Fruit fly (Drosophila melanogaster) whole organism, embryonic: ENCODE data around the gene CG7179.
A peak's percentile ranks its signal among the peaks of the same experiment; 100 is the strongest.

ENCODE experiments used
- Ada2b ChIP-seq: fragments of 200-800 bp; sonication (Bioruptor generic); IDR thresholded peaks from 2 replicates; pipeline ENCODE4 v1.3.6; 2022; ENCODE audit warnings: missing biosample characterization, missing genetic modification characterization
- Adf1 ChIP-seq: fragments of 200-800 bp; sonication (Bioruptor generic); IDR thresholded peaks from 2 replicates; pipeline ENCODE4 v1.3.6; 2022; ENCODE audit warnings: missing biosample characterization, missing genetic modification characterization
- Asciz ChIP-seq: fragments of 200-800 bp; sonication (Bioruptor generic); optimal IDR thresholded peaks from 2 replicates; lab custom pipeline; 2017; ENCODE audit warnings: missing biosample characterization, mild to moderate bottlenecking, missing genetic modification characterization, missing genetic modification reagents
- B-H1 ChIP-seq: fragments of 200-800 bp; sonication (Bioruptor generic); IDR thresholded peaks from 3 replicates; pipeline ENCODE4 v1.3.6; 2022; ENCODE audit warnings: missing biosample characterization, missing genetic modification characterization
- C15 ChIP-seq: fragments of 200-800 bp; sonication (Bioruptor generic); IDR thresholded peaks from 3 replicates; pipeline ENCODE4 v1.3.6; 2022; ENCODE audit warnings: missing biosample characterization, missing genetic modification characterization
- CG1024 ChIP-seq: fragments of 200-800 bp; sonication (Bioruptor generic); IDR thresholded peaks from 2 replicates; pipeline ENCODE4 v1.3.6; 2022; ENCODE audit warnings: missing biosample characterization, missing genetic modification characterization
- CG10959 ChIP-seq: fragments of 200-800 bp; sonication (Bioruptor generic); IDR thresholded peaks from 2 replicates; pipeline ENCODE4 v1.3.6; 2022; ENCODE audit warnings: missing biosample characterization, missing genetic modification characterization
- CG11247 ChIP-seq: fragments of 200-800 bp; sonication (Bioruptor generic); IDR thresholded peaks from 2 replicates; pipeline ENCODE4 v1.3.6; 2022; ENCODE audit warnings: missing biosample characterization, missing genetic modification characterization
- CG11456 ChIP-seq: fragments of 200-800 bp; sonication (Bioruptor generic); IDR thresholded peaks from 3 replicates; pipeline ENCODE4 v1.3.6; 2022; ENCODE audit warnings: missing biosample characterization, missing genetic modification characterization
- CG16779 ChIP-seq: fragments of 200-800 bp; sonication (Bioruptor generic); IDR thresholded peaks from 2 replicates; pipeline ENCODE4 v1.3.6; 2022; ENCODE audit warnings: missing biosample characterization, missing genetic modification characterization
- CG17328 ChIP-seq: fragments of 200-800 bp; sonication (Bioruptor generic); IDR thresholded peaks from 2 replicates; pipeline ENCODE4 v1.3.6; 2022; ENCODE audit warnings: missing biosample characterization, missing genetic modification characterization
- CG17385 ChIP-seq: fragments of 200-800 bp; sonication (Bioruptor generic); optimal IDR thresholded peaks from 3 replicates; lab custom pipeline; 2018; ENCODE audit warnings: missing biosample characterization, mild to moderate bottlenecking, missing genetic modification characterization
- CG17612 ChIP-seq: fragments of 200-800 bp; sonication (Bioruptor generic); IDR thresholded peaks from 2 replicates; pipeline ENCODE4 v1.3.6; 2022; ENCODE audit warnings: missing biosample characterization, missing genetic modification characterization
- CG17829 ChIP-seq: fragments of 200-800 bp; optimal IDR thresholded peaks from 2 replicates; lab custom pipeline; 2019; ENCODE audit warnings: missing biosample characterization, mild to moderate bottlenecking, missing genetic modification characterization, moderate library complexity
- CG1832 ChIP-seq: fragments of 200-800 bp; sonication (Bioruptor generic); optimal IDR thresholded peaks from 2 replicates; lab custom pipeline; 2017; ENCODE audit warnings: missing biosample characterization, mild to moderate bottlenecking, missing genetic modification characterization, inconsistent platforms
- CG2120 ChIP-seq: fragments of 200-800 bp; sonication (Bioruptor generic); optimal IDR thresholded peaks from 3 replicates; lab custom pipeline; 2016; ENCODE audit warnings: missing biosample characterization, missing genetic modification characterization
- CG34224 ChIP-seq: fragments of 200-800 bp; sonication (Bioruptor generic); IDR thresholded peaks from 3 replicates; pipeline ENCODE4 v1.3.6; 2022; ENCODE audit warnings: missing biosample characterization, missing genetic modification characterization; ENCODE audit not compliant: partially characterized antibody
- CG3726 ChIP-seq: fragments of 200-800 bp; sonication (Bioruptor generic); IDR thresholded peaks from 3 replicates; pipeline ENCODE4, ENCODE4 v1.3.6; 2022; ENCODE audit warnings: missing biosample characterization, missing genetic modification characterization
- CG5953 ChIP-seq: fragments of 200-800 bp; sonication (Bioruptor generic); IDR thresholded peaks from 2 replicates; pipeline ENCODE4 v1.3.6; 2022; ENCODE audit warnings: missing biosample characterization, missing genetic modification characterization
- CG6175 ChIP-seq: fragments of 200-800 bp; sonication (Bioruptor generic); IDR thresholded peaks from 3 replicates; pipeline ENCODE4 v1.3.6; 2022; ENCODE audit warnings: missing biosample characterization, missing genetic modification characterization
- CG6854 ChIP-seq: fragments of 200-800 bp; sonication (Bioruptor generic); optimal IDR thresholded peaks from 3 replicates; lab custom pipeline; 2017; ENCODE audit warnings: missing biosample characterization, mild to moderate bottlenecking, missing genetic modification characterization
- CG7372 ChIP-seq: fragments of 200-800 bp; sonication (Bioruptor generic); IDR thresholded peaks from 2 replicates; pipeline ENCODE4 v1.3.6; 2022; ENCODE audit warnings: missing biosample characterization, missing genetic modification characterization
- CG8359 ChIP-seq: fragments of 200-800 bp; sonication (Bioruptor generic); optimal IDR thresholded peaks from 2 replicates; lab custom pipeline; 2017; ENCODE audit warnings: missing biosample characterization, mild to moderate bottlenecking, missing genetic modification characterization, borderline replicate concordance
- CG8924 ChIP-seq: fragments of 200-800 bp; optimal IDR thresholded peaks from 3 replicates; lab custom pipeline; 2019; ENCODE audit warnings: missing biosample characterization, mild to moderate bottlenecking, missing genetic modification characterization, moderate library complexity
- Dfd ChIP-seq, 2 experiments: fragments of >200 bp; optimal IDR thresholded peaks; 2 replicates each; lab custom pipeline; 2017; ENCODE audit warnings: missing biosample characterization in 2 of 2, missing genetic modification characterization in 2 of 2
- Dref ChIP-seq: fragments of 200-800 bp; sonication (Bioruptor generic); IDR thresholded peaks from 2 replicates; pipeline ENCODE4 v1.3.6; 2022; ENCODE audit warnings: missing biosample characterization, missing genetic modification characterization
- HLH54F ChIP-seq: fragments of 200-800 bp; sonication (Bioruptor generic); optimal IDR thresholded peaks from 3 replicates; lab custom pipeline; 2016; ENCODE audit warnings: missing biosample characterization, missing genetic modification characterization
- Hey ChIP-seq: fragments of 200-800 bp; sonication (Bioruptor generic); optimal IDR thresholded peaks from 3 replicates; lab custom pipeline; 2018; ENCODE audit warnings: missing biosample characterization, mild to moderate bottlenecking, missing genetic modification characterization
- MESR4 ChIP-seq: fragments of 200-800 bp; sonication (Bioruptor generic); optimal IDR thresholded peaks from 2 replicates; lab custom pipeline; 2018; ENCODE audit warnings: missing biosample characterization, mild to moderate bottlenecking, missing genetic modification characterization, moderate library complexity
- Ptx1 ChIP-seq: fragments of 200-800 bp; sonication (Bioruptor generic); IDR thresholded peaks from 2 replicates; pipeline ENCODE4 v1.3.6; 2022; ENCODE audit warnings: missing biosample characterization, missing genetic modification characterization
- Sox100B ChIP-seq: fragments of 200-800 bp; sonication (Bioruptor generic); optimal IDR thresholded peaks from 3 replicates; lab custom pipeline; 2018; ENCODE audit warnings: missing biosample characterization, mild to moderate bottlenecking, missing genetic modification characterization
- Sry-δ ChIP-seq: fragments of 200-800 bp; sonication (Bioruptor generic); optimal IDR thresholded peaks from 2 replicates; lab custom pipeline; 2016; ENCODE audit warnings: missing biosample characterization, missing genetic modification characterization
- Xbp1 ChIP-seq: fragments of 200-800 bp; sonication (Bioruptor generic); optimal IDR thresholded peaks from 3 replicates; lab custom pipeline; 2016; ENCODE audit warnings: missing biosample characterization, mild to moderate bottlenecking, missing genetic modification characterization
- crol ChIP-seq: fragments of 200-800 bp; sonication (Bioruptor generic); IDR thresholded peaks from 2 replicates; pipeline ENCODE4 v1.3.6; 2022; ENCODE audit warnings: missing biosample characterization, missing genetic modification characterization
- fd64A ChIP-seq: fragments of 200-800 bp; sonication (Bioruptor generic); optimal IDR thresholded peaks from 3 replicates; lab custom pipeline; 2018; ENCODE audit warnings: missing biosample characterization, mild to moderate bottlenecking, missing genetic modification characterization
- gro ChIP-seq: fragments of 200-800 bp; sonication (Bioruptor generic); optimal IDR thresholded peaks from 2 replicates; lab custom pipeline; 2016; ENCODE audit warnings: missing biosample characterization, missing genetic modification characterization
- lmd ChIP-seq: fragments of 200-800 bp; sonication (Bioruptor generic); IDR thresholded peaks from 2 replicates; pipeline ENCODE4 v1.3.6; 2022; ENCODE audit warnings: missing biosample characterization, missing genetic modification characterization
- mld ChIP-seq: fragments of 200-800 bp; sonication (Bioruptor generic); IDR thresholded peaks from 3 replicates; pipeline ENCODE4 v1.3.6; 2022; ENCODE audit warnings: missing biosample characterization, missing genetic modification characterization; ENCODE audit not compliant: partially characterized antibody
- phol ChIP-seq: fragments of 200-800 bp; sonication (Bioruptor generic); optimal IDR thresholded peaks from 3 replicates; lab custom pipeline; 2018; ENCODE audit warnings: missing biosample characterization, mild to moderate bottlenecking, missing genetic modification characterization, moderate library complexity
- pnt ChIP-seq: fragments of 200-800 bp; sonication (Bioruptor generic); optimal IDR thresholded peaks from 3 replicates; lab custom pipeline; 2016; ENCODE audit warnings: missing biosample characterization, missing genetic modification characterization
- schlank ChIP-seq: fragments of 200-800 bp; sonication (Bioruptor generic); optimal IDR thresholded peaks from 2 replicates; lab custom pipeline; 2018; ENCODE audit warnings: missing biosample characterization, mild to moderate bottlenecking, missing genetic modification characterization
- tna ChIP-seq: fragments of 200-800 bp; sonication (Bioruptor generic); IDR thresholded peaks from 2 replicates; pipeline ENCODE4 v1.3.6; 2022; ENCODE audit warnings: missing biosample characterization, missing genetic modification characterization; ENCODE audit not compliant: partially characterized antibody
- unc-4 ChIP-seq: fragments of 200-800 bp; sonication (Bioruptor generic); IDR thresholded peaks from 2 replicates; pipeline ENCODE4 v1.3.6; 2022; ENCODE audit warnings: missing biosample characterization, missing genetic modification characterization; ENCODE audit not compliant: partially characterized antibody
- usp ChIP-seq: fragments of >200 bp; optimal IDR thresholded peaks from 2 replicates; lab custom pipeline; 2017; ENCODE audit warnings: missing biosample characterization, missing genetic modification characterization
- wor ChIP-seq: fragments of 200-800 bp; sonication (Bioruptor generic); IDR thresholded peaks from 2 replicates; pipeline ENCODE4 v1.3.6; 2022; ENCODE audit warnings: missing biosample characterization, missing genetic modification characterization
- yki ChIP-seq: fragments of >200 bp; optimal IDR thresholded peaks from 3 replicates; lab custom pipeline; 2018
- zfh2 ChIP-seq: fragments of 200-800 bp; sonication (Bioruptor generic); optimal IDR thresholded peaks from 2 replicates; lab custom pipeline; 2016; ENCODE audit warnings: missing biosample characterization, missing genetic modification characterization

Gene CG7179

dm6 chr2L:7750631-7751161 is 27.1 kb downstream of the CG7179 start:
- no peak for TF ChIP-seq yki (lab: Kevin White, UChicago)
- TF ChIP-seq unc-4 (GFP tag; lab: Robert Waterston, UW): no peak
- TF ChIP-seq Sry-δ (GFP tag; lab: Kevin White, UChicago): no peak
- TF ChIP-seq MESR4 (GFP tag; lab: Kevin White, UChicago): no peak
- TF ChIP-seq Ptx1 (GFP tag; lab: Robert Waterston, UW): no peak
- TF ChIP-seq crol: 0 out of 2 replicates have a peak, but pooled peaks have one; percentile 23
- 0 out of 2 replicates have a peak, but pooled peaks have one; percentile 16 for TF ChIP-seq CG11247 (GFP tag; lab: Robert Waterston, UW)
- peak; percentile 35; the same call in 1 of the 3 replicates for TF ChIP-seq CG6175 (GFP tag; lab: Robert Waterston, UW)
- no peak for TF ChIP-seq phol (tag; lab: Kevin White, UChicago)
- TF ChIP-seq CG6854 (GFP tag; lab: Kevin White, UChicago): no peak
- 0 out of 3 replicates have a peak, but pooled peaks have one; percentile 6 for TF ChIP-seq CG11456 (GFP tag; lab: Robert Waterston, UW)
- no peak for TF ChIP-seq zfh2 (GFP tag; lab: Kevin White, UChicago)

DNA sequence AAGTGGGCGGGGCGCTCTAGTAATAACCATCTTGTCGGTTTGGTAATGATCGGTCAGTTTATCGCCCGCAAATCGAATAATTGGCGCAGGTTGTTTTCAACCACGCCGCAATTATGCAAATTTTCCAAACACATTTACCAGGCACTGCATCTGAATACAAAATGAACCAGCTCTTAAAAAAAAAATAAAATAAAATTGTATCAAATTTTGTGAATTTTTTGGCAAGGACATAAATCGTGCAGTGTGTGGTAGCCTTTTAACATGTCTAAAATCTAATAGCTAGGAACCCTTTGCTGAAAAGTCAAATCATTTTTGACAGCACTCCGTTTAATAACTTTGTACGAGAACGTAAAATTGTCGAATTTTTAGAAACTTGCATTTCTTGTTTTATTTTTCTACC is 30.9 kb downstream of the CG7179 start, which contains the start of gene ATPsynGL:
ATPsynGL (plus strand) TSS at position 301 of the 400 bp plus-strand sequence.
- TF ChIP-seq Xbp1 (GFP tag; lab: Kevin White, UChicago): no peak
- no peak for TF ChIP-seq C15 (GFP tag; lab: Robert Waterston, UW)
- TF ChIP-seq pnt: no peak
- no peak for TF ChIP-seq HLH54F (GFP tag; lab: Kevin White, UChicago)
- no peak for TF ChIP-seq CG3726 (GFP tag; lab: Robert Waterston, UW)
- TF ChIP-seq wor: no peak
- no peak for TF ChIP-seq CG10959 (GFP tag; lab: Robert Waterston, UW)
- no peak for TF ChIP-seq B-H1 (GFP tag; lab: Robert Waterston, UW)
- no peak for TF ChIP-seq schlank (tag; lab: Kevin White, UChicago)
- TF ChIP-seq CG16779 (GFP tag; lab: Robert Waterston, UW): no peak
- TF ChIP-seq CG5953 (GFP tag; lab: Robert Waterston, UW): no peak
- TF ChIP-seq CG17385 (GFP tag; lab: Kevin White, UChicago): no peak
- TF ChIP-seq CG8924 (tag; lab: Kevin White, UChicago): no peak
- TF ChIP-seq CG34224 (GFP tag; lab: Robert Waterston, UW): no peak
- TF ChIP-seq fd64A (GFP tag; lab: Kevin White, UChicago): no peak
- TF ChIP-seq tna (GFP tag; lab: Robert Waterston, UW): no peak
- TF ChIP-seq usp (GFP tag; lab: Kevin White, UChicago): no peak
- no peak for TF ChIP-seq CG17328 (GFP tag; lab: Robert Waterston, UW)
- TF ChIP-seq Dfd (GFP tag; optimal IDR thresholded peaks at IDR 0.05; lab: Kevin White, UChicago): no peak
- TF ChIP-seq CG8359: no peak

- TF ChIP-seq Asciz (GFP tag; lab: Kevin White, UChicago) (no peak), CG1024 (GFP tag; lab: Robert Waterston, UW) (no peak), Dref (GFP tag; lab: Robert Waterston, UW) (0 out of 2 replicates have a peak, but pooled peaks have one; percentile 25), CG17829 (tag; lab: Kevin White, UChicago) (no peak), Sox100B (GFP tag; lab: Kevin White, UChicago) (no peak), Dfd (GFP tag; optimal IDR thresholded peaks at IDR 0.05; lab: Kevin White, UChicago) (no peak), Ada2b (GFP tag; lab: Robert Waterston, UW) (no peak), Hey (no peak), CG2120 (GFP tag; lab: Kevin White, UChicago) (no peak), CG1832 (GFP tag; lab: Kevin White, UChicago) (no peak), mld (no peak), CG7372 (GFP tag; lab: Robert Waterston, UW) (no peak), Adf1 (no peak), CG17612 (GFP tag; lab: Robert Waterston, UW) (no peak), gro (no peak), lmd (GFP tag; lab: Robert Waterston, UW) (0 out of 2 replicates have a peak, but pooled peaks have one; percentile 9)
These were observed 33.1 kb downstream of the CG7179 start, which contains the start of gene CG7214 for dm6 chr2L:7744739-7745138. Gene CG7214, minus strand, starts transcription at chr2L:7744839.
